Fruit fly (Drosophila melanogaster) whole organism: ENCODE data around the gene Dcr-1.

ENCODE experiments used
- CG8478 ChIP-seq: fragments of >200 bp; optimal IDR thresholded peaks from 2 replicates; lab custom pipeline; 2018; ENCODE audit warnings: inconsistent platforms
- Dll ChIP-seq: fragments of >200 bp; optimal IDR thresholded peaks from 2 replicates; lab custom pipeline; 2017
- EcR ChIP-seq, 2 experiments: fragments of >200 bp; optimal IDR thresholded peaks; 2 replicates each; lab custom pipeline; 2017; ENCODE audit warnings: missing biosample characterization in 2 of 2, missing genetic modification characterization in 2 of 2, missing genetic modification reagents in 2 of 2
- psq ChIP-seq: fragments of >200 bp; optimal IDR thresholded peaks from 2 replicates; lab custom pipeline; 2017
- usp ChIP-seq: fragments of >200 bp; optimal IDR thresholded peaks from 2 replicates; lab custom pipeline; 2017; ENCODE audit warnings: missing biosample characterization, missing genetic modification characterization, mixed read lengths

- no peak for TF ChIP-seq psq (lab: Kevin White, UChicago)
- no peak for TF ChIP-seq usp (GFP tag; lab: Kevin White, UChicago)
- no peak for TF ChIP-seq Dll (lab: Kevin White, UChicago)
- no peak for TF ChIP-seq CG8478 (lab: Kevin White, UChicago)
- TF ChIP-seq EcR (GFP tag; optimal IDR thresholded peaks at IDR 0.05; lab: Kevin White, UChicago): no peak
Measured at dm6 chr3R:22760988-22761387, 20.1 kb upstream of the Dcr-1 start, which contains the start of gene Nepl13.
